Fruit fly (Drosophila melanogaster): ENCODE data around the gene Gba1a.

Gba1a gene

dm6 chr3R:23704383-23705033 lies 4.1 kb downstream of the Gba1a start, which contains the start of gene Gba1b:
TSS of gene Gba1b (plus strand) at chr3R:23704804.
- 0 out of 3 replicates have a peak, but pooled peaks have one; percentile 61 for TF ChIP-seq CG2199 (GFP tag; IDR thresholded peaks at IDR 0.05)
- no peak for TF ChIP-seq Hr3 (GFP tag; optimal IDR thresholded peaks at IDR 0.05)
- TF ChIP-seq CG11696 (GFP tag; IDR thresholded peaks at IDR 0.05), result no peak
- TF ChIP-seq Camta (GFP tag; optimal IDR thresholded peaks at IDR 0.05), result no peak
- no peak for TF ChIP-seq crp (GFP tag; optimal IDR thresholded peaks at IDR 0.05)
- 0 out of 3 replicates have a peak, but pooled peaks have one; percentile 12 for TF ChIP-seq zen2 (GFP tag; IDR thresholded peaks at IDR 0.05; ENCODE audit: partially characterized antibody)
- TF ChIP-seq Hr78 (GFP tag; optimal IDR thresholded peaks at IDR 0.05), result peak in 1 of 2 experiments; percentile 68
- no peak for TF ChIP-seq Fer1 (GFP tag; optimal IDR thresholded peaks at IDR 0.05)
- TF ChIP-seq CG8765 (GFP tag; IDR thresholded peaks at IDR 0.05), result no peak
- TF ChIP-seq Oaz (GFP tag; IDR thresholded peaks at IDR 0.05), result no peak
- no peak for TF ChIP-seq nerfin-2 (GFP tag; IDR thresholded peaks at IDR 0.05; ENCODE audit: partially characterized antibody)
- no peak for TF ChIP-seq Sry-β (GFP tag; optimal IDR thresholded peaks at IDR 0.05)
- TF ChIP-seq grn (GFP tag; optimal IDR thresholded peaks at IDR 0.05), result peak; percentile 63
- TF ChIP-seq ci (GFP tag; IDR thresholded peaks at IDR 0.05), result no peak
- peak; percentile 68 for TF ChIP-seq Ets65A (GFP tag)
- no peak for TF ChIP-seq CG6854 (GFP tag; optimal IDR thresholded peaks at IDR 0.05)
- no peak for TF ChIP-seq crc (GFP tag; optimal IDR thresholded peaks at IDR 0.05)
- TF ChIP-seq sim (GFP tag; IDR thresholded peaks at IDR 0.05), result no peak
- no peak for TF ChIP-seq aop (GFP tag; IDR thresholded peaks at IDR 0.05)
- TF ChIP-seq CG8924 (tag; optimal IDR thresholded peaks at IDR 0.05), result no peak
- peak; percentile 89 for TF ChIP-seq z (GFP tag; IDR thresholded peaks at IDR 0.05)
- no peak for TF ChIP-seq CG3163 (GFP tag; optimal IDR thresholded peaks at IDR 0.05)
- TF ChIP-seq tll (GFP tag; optimal IDR thresholded peaks at IDR 0.05), result no peak
- TF ChIP-seq CG6175 (GFP tag; IDR thresholded peaks at IDR 0.05), result no peak
- no peak for TF ChIP-seq YL-1 (GFP tag; optimal IDR thresholded peaks at IDR 0.05)
- TF ChIP-seq Xrp1 (GFP tag; IDR thresholded peaks at IDR 0.05), result no peak
- TF ChIP-seq fu2 (GFP tag; optimal IDR thresholded peaks at IDR 0.05), result no peak
- no peak for TF ChIP-seq TFAM (GFP tag; optimal IDR thresholded peaks at IDR 0.05)
- TF ChIP-seq fd96Cb (tag; optimal IDR thresholded peaks at IDR 0.05), result no peak
- no peak for TF ChIP-seq vfl (GFP tag; optimal IDR thresholded peaks at IDR 0.05)
- peak; percentile 49 for TF ChIP-seq CG15479 (GFP tag; optimal IDR thresholded peaks at IDR 0.05)
- TF ChIP-seq CG4328 (GFP tag; optimal IDR thresholded peaks at IDR 0.05), result no peak
- TF ChIP-seq CG17802 (tag; optimal IDR thresholded peaks at IDR 0.05), result peak; percentile 75
- TF ChIP-seq lilli (GFP tag; optimal IDR thresholded peaks at IDR 0.05), result no peak
- no peak for TF ChIP-seq CG18476 (GFP tag; optimal IDR thresholded peaks at IDR 0.05)
- peak; percentile 38 for TF ChIP-seq D19A (tag; optimal IDR thresholded peaks at IDR 0.05)
- no peak for TF ChIP-seq fd102C (GFP tag; optimal IDR thresholded peaks at IDR 0.05)
- no peak for TF ChIP-seq CG17385 (GFP tag; optimal IDR thresholded peaks at IDR 0.05)
- TF ChIP-seq fd3F (GFP tag; optimal IDR thresholded peaks at IDR 0.05), result no peak
- no peak for TF ChIP-seq CG15514 (GFP tag; optimal IDR thresholded peaks at IDR 0.05)
- TF ChIP-seq Sry-δ (GFP tag; optimal IDR thresholded peaks at IDR 0.05), result no peak
- peak; percentile 3 for TF ChIP-seq CG17359 (tag; optimal IDR thresholded peaks at IDR 0.05)
- peak; percentile 81 for TF ChIP-seq sens (GFP tag)
- TF ChIP-seq Med (GFP tag), result peak; percentile 63
- TF ChIP-seq Dip2 (GFP tag; IDR thresholded peaks at IDR 0.05), result no peak
- TF ChIP-seq Dll (GFP tag; IDR thresholded peaks at IDR 0.05; ENCODE audit: partially characterized antibody), result no peak
- TF ChIP-seq Pdp1 (GFP tag; optimal IDR thresholded peaks at IDR 0.05), result peak in 1 of 2 experiments; percentile 84
